Worm (Caenorhabditis elegans) whole organism, early embryonic: ENCODE results near the gene lipl-3.

Experiments
- B0310.2 ChIP-seq: sonication (generic microtip); optimal IDR thresholded peaks from 2 replicates; lab custom pipeline; 2016; ENCODE audit warnings: mild to moderate bottlenecking, missing genetic modification characterization, missing compliant biosample characterization
- aly-1 ChIP-seq: sonication (generic microtip); optimal IDR thresholded peaks from 2 replicates; lab custom pipeline; 2016; ENCODE audit warnings: missing genetic modification characterization, missing compliant biosample characterization
- ama-1 ChIP-seq: fragments of 150-350 bp; optimal IDR thresholded peaks from 2 replicates; lab custom pipeline; 2014
- ceh-13 ChIP-seq: fragments of 200-800 bp; sonication (Bioruptor generic); optimal IDR thresholded peaks from 2 replicates; lab custom pipeline; 2018; ENCODE audit warnings: mild to moderate bottlenecking, missing genetic modification characterization, missing compliant biosample characterization
- ceh-36 ChIP-seq: sonication (generic microtip); optimal IDR thresholded peaks from 2 replicates; lab custom pipeline; 2016; ENCODE audit warnings: missing genetic modification characterization, inconsistent platforms, missing compliant biosample characterization
- flt-1 ChIP-seq: fragments of 200-800 bp; sonication (Bioruptor generic); IDR thresholded peaks from 2 replicates; pipeline ENCODE4 v1.3.6; 2022; ENCODE audit warnings: missing genetic modification characterization, missing compliant biosample characterization
- hmg-4 ChIP-seq: fragments of 200-800 bp; sonication (Bioruptor generic); optimal IDR thresholded peaks from 2 replicates; lab custom pipeline; 2018; ENCODE audit warnings: mild to moderate bottlenecking, missing genetic modification characterization, missing compliant biosample characterization
- hnd-1 ChIP-seq: sonication (generic microtip); optimal IDR thresholded peaks from 2 replicates; lab custom pipeline; 2016; ENCODE audit warnings: missing genetic modification characterization, missing compliant biosample characterization
- pes-1 ChIP-seq: fragments of 200-800 bp; sonication (Bioruptor generic); IDR thresholded peaks from 2 replicates; pipeline ENCODE4 v1.3.6; 2022; ENCODE audit warnings: missing genetic modification reagents, missing genetic modification characterization, missing compliant biosample characterization
- sea-1 ChIP-seq: fragments of 200-800 bp; sonication (Bioruptor generic); conservative IDR thresholded peaks from 2 replicates; pipeline ENCODE4 v1.3.6; 2022; ENCODE audit warnings: missing genetic modification characterization, missing compliant biosample characterization
- tbx-11 ChIP-seq: fragments of 200-800 bp; sonication (Bioruptor generic); IDR thresholded peaks from 2 replicates; pipeline ENCODE4 v1.3.6; 2022; ENCODE audit warnings: missing genetic modification characterization, missing compliant biosample characterization
- tbx-37 ChIP-seq: fragments of 200-800 bp; sonication (Bioruptor generic); conservative IDR thresholded peaks from 2 replicates; pipeline ENCODE4 v1.3.6; 2022; ENCODE audit warnings: missing genetic modification reagents, missing genetic modification characterization, missing compliant biosample characterization
- tra-4 ChIP-seq: sonication (generic microtip); optimal IDR thresholded peaks from 2 replicates; lab custom pipeline; 2017; ENCODE audit warnings: missing genetic modification characterization, missing compliant biosample characterization

DNA sequence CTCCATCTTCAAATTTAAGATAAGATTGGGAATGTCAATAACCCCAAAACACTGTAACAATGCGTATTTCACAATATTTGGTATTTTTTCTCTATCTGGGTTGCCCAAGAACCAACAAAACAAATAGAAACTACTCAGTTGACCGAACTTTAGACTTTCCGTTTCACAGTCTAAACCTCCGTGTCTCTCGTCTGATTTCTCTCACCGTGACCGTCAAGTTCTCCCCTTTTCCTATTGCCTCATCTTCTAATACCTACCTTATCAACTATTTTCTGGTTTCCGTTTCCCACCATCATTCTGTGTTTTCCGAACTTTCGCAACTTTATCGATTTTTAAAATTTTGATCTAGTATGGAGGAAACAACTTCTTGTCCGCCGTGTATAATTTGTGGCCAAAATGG lies 29.7 kb downstream of the lipl-3 start, which contains the start of gene nhr-131:
- TF ChIP-seq ama-1 (lab: Kevin White, UChicago), result no peak
- no peak for TF ChIP-seq ceh-36 (tag; lab: Kevin White, UChicago)
- TF ChIP-seq aly-1 (tag; lab: Kevin White, UChicago), result no peak
- TF ChIP-seq sea-1 (GFP tag; lab: Robert Waterston, UW), result no peak
- TF ChIP-seq tbx-11, result no peak
- TF ChIP-seq hmg-4 (GFP tag; lab: Kevin White, UChicago), result no peak
- no peak for TF ChIP-seq tbx-37
- TF ChIP-seq pes-1, result no peak
- no peak for TF ChIP-seq B0310.2 (tag; lab: Kevin White, UChicago)
- no peak for TF ChIP-seq flt-1 (GFP tag; lab: Robert Waterston, UW)
- TF ChIP-seq hnd-1 (tag; lab: Kevin White, UChicago), result no peak
- no peak for TF ChIP-seq ceh-13 (GFP tag; lab: Kevin White, UChicago)
- no peak for TF ChIP-seq tra-4 (tag; lab: Kevin White, UChicago)
